Fruit fly (Drosophila melanogaster): ENCODE measurements around the gene CG44001.
A peak's percentile ranks its signal among the peaks of the same experiment; 100 is the strongest.

Gene CG44001

dm6 chr2L:5060515-5060914 lies 17.4 kb downstream of the CG44001 start, which contains the start of gene qtc:
TSS of gene qtc (plus strand) at chr2L:5060815.
- TF ChIP-seq EcR (GFP tag; optimal IDR thresholded peaks at IDR 0.05) (no peak), Dll (optimal IDR thresholded peaks at IDR 0.05) (no peak), CG8478 (optimal IDR thresholded peaks at IDR 0.05) (no peak), usp (GFP tag; optimal IDR thresholded peaks at IDR 0.05) (no peak), pan (optimal IDR thresholded peaks at IDR 0.05) (no peak), psq (optimal IDR thresholded peaks at IDR 0.05) (no peak)

- TF ChIP-seq pan (optimal IDR thresholded peaks at IDR 0.05) (no peak), psq (optimal IDR thresholded peaks at IDR 0.05) (no peak), usp (GFP tag; optimal IDR thresholded peaks at IDR 0.05) (no peak), Dll (optimal IDR thresholded peaks at IDR 0.05) (no peak), CG8478 (optimal IDR thresholded peaks at IDR 0.05) (no peak), EcR (GFP tag; optimal IDR thresholded peaks at IDR 0.05) (no peak)
Observed at dm6 chr2L:5060952-5061478, 17.9 kb downstream of the CG44001 start.

dm6 chr2L:5062799-5063404 lies 19.8 kb downstream of the CG44001 start:
- TF ChIP-seq usp (GFP tag; optimal IDR thresholded peaks at IDR 0.05): no peak
- no peak for TF ChIP-seq EcR (GFP tag; optimal IDR thresholded peaks at IDR 0.05)
- no peak for TF ChIP-seq CG8478 (optimal IDR thresholded peaks at IDR 0.05)
- no peak for TF ChIP-seq psq (optimal IDR thresholded peaks at IDR 0.05)
- no peak for TF ChIP-seq Dll (optimal IDR thresholded peaks at IDR 0.05)
- no peak for TF ChIP-seq pan (optimal IDR thresholded peaks at IDR 0.05)

dm6 chr2L:5063936-5064335 lies 20.9 kb downstream of the CG44001 start:
- TF ChIP-seq pan (optimal IDR thresholded peaks at IDR 0.05) (no peak), CG8478 (optimal IDR thresholded peaks at IDR 0.05) (no peak), EcR (GFP tag; optimal IDR thresholded peaks at IDR 0.05) (no peak), usp (GFP tag; optimal IDR thresholded peaks at IDR 0.05) (no peak), psq (optimal IDR thresholded peaks at IDR 0.05) (no peak), Dll (optimal IDR thresholded peaks at IDR 0.05) (no peak)

dm6 chr2L:5070797-5071579 lies 27.9 kb downstream of the CG44001 start, which contains the start of gene RpL37A:
TSS of gene RpL37A (plus strand) at chr2L:5070957.
- no peak for TF ChIP-seq Dll (optimal IDR thresholded peaks at IDR 0.05)
- no peak for TF ChIP-seq EcR (GFP tag; optimal IDR thresholded peaks at IDR 0.05)
- no peak for TF ChIP-seq pan (optimal IDR thresholded peaks at IDR 0.05)
- no peak for TF ChIP-seq psq (optimal IDR thresholded peaks at IDR 0.05)

- TF ChIP-seq usp (GFP tag; optimal IDR thresholded peaks at IDR 0.05): no peak
- TF ChIP-seq pan (optimal IDR thresholded peaks at IDR 0.05): no peak
- no peak for TF ChIP-seq psq (optimal IDR thresholded peaks at IDR 0.05)
- no peak for TF ChIP-seq Dll (optimal IDR thresholded peaks at IDR 0.05)
- no peak for TF ChIP-seq CG8478 (optimal IDR thresholded peaks at IDR 0.05)
- no peak for TF ChIP-seq EcR (GFP tag; optimal IDR thresholded peaks at IDR 0.05)
Observed at dm6 chr2L:5072357-5072756, 29.3 kb downstream of the CG44001 start.

- no peak for TF ChIP-seq psq (optimal IDR thresholded peaks at IDR 0.05)
- TF ChIP-seq EcR (GFP tag; optimal IDR thresholded peaks at IDR 0.05): no peak
- TF ChIP-seq usp (GFP tag; optimal IDR thresholded peaks at IDR 0.05): no peak
- TF ChIP-seq pan (optimal IDR thresholded peaks at IDR 0.05): no peak
- no peak for TF ChIP-seq Dll (optimal IDR thresholded peaks at IDR 0.05)
- TF ChIP-seq CG8478 (optimal IDR thresholded peaks at IDR 0.05): no peak
Observed at dm6 chr2L:5079200-5079599, 36.1 kb downstream of the CG44001 start.

dm6 chr2L:5080225-5080867 lies 37.3 kb downstream of the CG44001 start:
- no peak for TF ChIP-seq usp (GFP tag; optimal IDR thresholded peaks at IDR 0.05)
- no peak for TF ChIP-seq EcR (GFP tag; optimal IDR thresholded peaks at IDR 0.05)
- no peak for TF ChIP-seq pan (optimal IDR thresholded peaks at IDR 0.05)
- TF ChIP-seq CG8478 (optimal IDR thresholded peaks at IDR 0.05): no peak
- no peak for TF ChIP-seq Dll (optimal IDR thresholded peaks at IDR 0.05)
- no peak for TF ChIP-seq psq (optimal IDR thresholded peaks at IDR 0.05)

- TF ChIP-seq EcR (GFP tag; optimal IDR thresholded peaks at IDR 0.05): peak in 1 of 2 experiments; percentile 18
- TF ChIP-seq Dll (optimal IDR thresholded peaks at IDR 0.05): no peak
- TF ChIP-seq usp (GFP tag; optimal IDR thresholded peaks at IDR 0.05): no peak
- no peak for TF ChIP-seq pan (optimal IDR thresholded peaks at IDR 0.05)
- no peak for TF ChIP-seq CG8478 (optimal IDR thresholded peaks at IDR 0.05)
Observed at dm6 chr2L:5084586-5085257, 41.7 kb downstream of the CG44001 start.

dm6 chr2L:5085561-5085960 lies 42.5 kb downstream of the CG44001 start:
- no peak for TF ChIP-seq EcR (GFP tag; optimal IDR thresholded peaks at IDR 0.05)

- TF ChIP-seq pan (optimal IDR thresholded peaks at IDR 0.05): no peak
- no peak for TF ChIP-seq psq (optimal IDR thresholded peaks at IDR 0.05)
- no peak for TF ChIP-seq usp (GFP tag; optimal IDR thresholded peaks at IDR 0.05)
- no peak for TF ChIP-seq EcR (GFP tag; optimal IDR thresholded peaks at IDR 0.05)
- TF ChIP-seq Dll (optimal IDR thresholded peaks at IDR 0.05): no peak
- no peak for TF ChIP-seq CG8478 (optimal IDR thresholded peaks at IDR 0.05)
Observed at dm6 chr2L:5086905-5087522, 43.9 kb downstream of the CG44001 start.
